Fruit fly (Drosophila melanogaster) S2 (cell line): ENCODE measurements around the gene CG45072.

Experiments
- CG8478 ChIP-seq: fragments of >200 bp; optimal IDR thresholded peaks from 2 replicates; lab custom pipeline; 2018
- CTCF ChIP-seq, 2 experiments: fragments of >200 bp; optimal IDR thresholded peaks; 2 replicates each; lab custom pipeline; 2018

- TF ChIP-seq CG8478 (lab: Kevin White, UChicago) (no peak), CTCF (optimal IDR thresholded peaks at IDR 0.05; lab: Kevin White, UChicago) (peak in 1 of 2 experiments; percentile 21)
These were observed 1.3 kb downstream of the CG45072 start for dm6 chr3R:30121731-30122130.
